Worm (Caenorhabditis elegans): ENCODE results near the gene twk-28.

twk-28 gene

ce11 chrX:4265283-4265907 is 13.7 kb downstream of the twk-28 start, which contains the start of gene coel-1:
Gene coel-1, plus strand, starts transcription at chrX:4265663.
- TF ChIP-seq lag-1 (GFP tag; IDR thresholded peaks at IDR 0.05) (no peak), nhr-90 (tag; optimal IDR thresholded peaks at IDR 0.05) (peak; percentile 3), zfh-2 (GFP tag; conservative IDR thresholded peaks at IDR 0.05) (peak; percentile 89), lin-40 (tag; optimal IDR thresholded peaks at IDR 0.05) (peak; percentile 35), hmg-1.2 (GFP tag; IDR thresholded peaks at IDR 0.05) (peak; percentile 64; the same call in 1 of the 2 replicates), egrh-3 (GFP tag; IDR thresholded peaks at IDR 0.05) (peak; percentile 77), K11D2.4 (GFP tag; IDR thresholded peaks at IDR 0.05) (peak; percentile 50; the same call in 1 of the 2 replicates), tlf-1 (GFP tag; optimal IDR thresholded peaks at IDR 0.05) (no peak), F22D6.2 (tag; optimal IDR thresholded peaks at IDR 0.05) (peak; percentile 3), ceh-27 (GFP tag; optimal IDR thresholded peaks at IDR 0.05) (peak; percentile 52), cebp-1 (GFP tag; IDR thresholded peaks at IDR 0.05) (no peak), cebp-1 (tag; optimal IDR thresholded peaks at IDR 0.05) (peak; percentile 60), attf-5 (GFP tag; optimal IDR thresholded peaks at IDR 0.05) (peak; percentile 16), mel-28 (tag; optimal IDR thresholded peaks at IDR 0.05; ENCODE audit: borderline replicate concordance) (no peak), bed-2 (GFP tag; IDR thresholded peaks at IDR 0.05) (0 out of 2 replicates have a peak, but pooled peaks have one; percentile 26), F10E7.11 (tag; optimal IDR thresholded peaks at IDR 0.05) (no peak), nhr-80 (tag; optimal IDR thresholded peaks at IDR 0.05) (peak; percentile 52)

- TF ChIP-seq K12H6.12 (tag; optimal IDR thresholded peaks at IDR 0.05) (no peak), mel-28 (tag; optimal IDR thresholded peaks at IDR 0.05; ENCODE audit: borderline replicate concordance) (no peak), ama-1 (optimal IDR thresholded peaks at IDR 0.05) (no peak), ama-1 (GFP tag; optimal IDR thresholded peaks at IDR 0.05) (no peak), ztf-25 (GFP tag; IDR thresholded peaks at IDR 0.05) (no peak), snpc-4 (GFP tag; optimal IDR thresholded peaks at IDR 0.05) (no peak), snpc-4 (tag; optimal IDR thresholded peaks at IDR 0.05) (no peak), unc-62 (GFP tag; optimal IDR thresholded peaks at IDR 0.05) (no peak), atf-7 (tag; optimal IDR thresholded peaks at IDR 0.05) (no peak), ets-4 (GFP tag; optimal IDR thresholded peaks at IDR 0.05) (no peak), B0261.1 (tag; optimal IDR thresholded peaks at IDR 0.05) (no peak), lsl-1 (GFP tag; optimal IDR thresholded peaks at IDR 0.05) (no peak), tbp1 (GFP tag; optimal IDR thresholded peaks at IDR 0.05) (no peak), chd-7 (tag; optimal IDR thresholded peaks at IDR 0.05) (no peak), somi-1 (GFP tag; optimal IDR thresholded peaks at IDR 0.05) (no peak), ztf-18 (tag; optimal IDR thresholded peaks at IDR 0.05) (no peak), madf-10 (tag; optimal IDR thresholded peaks at IDR 0.05) (no peak), Y53G8AR.9 (GFP tag; conservative IDR thresholded peaks at IDR 0.05) (no peak), nfyb-1 (GFP tag; IDR thresholded peaks at IDR 0.05) (no peak), madf-3 (GFP tag; IDR thresholded peaks at IDR 0.05) (no peak), hrde-1 (tag; optimal IDR thresholded peaks at IDR 0.05; ENCODE audit: borderline replicate concordance) (no peak)
These were observed 15.3 kb downstream of the twk-28 start for ce11 chrX:4263820-4264219.

- TF ChIP-seq K11D2.4 (GFP tag; IDR thresholded peaks at IDR 0.05): no peak
- TF ChIP-seq lin-26 (GFP tag; IDR thresholded peaks at IDR 0.05): no peak
- no peak for TF ChIP-seq nhr-120 (GFP tag; IDR thresholded peaks at IDR 0.05)
- TF ChIP-seq let-607 (tag; optimal IDR thresholded peaks at IDR 0.05): peak in 1 of 2 experiments; percentile 8
- no peak for TF ChIP-seq bed-2 (GFP tag; IDR thresholded peaks at IDR 0.05)
- TF ChIP-seq nhr-80 (tag; optimal IDR thresholded peaks at IDR 0.05): peak; percentile 16
- TF ChIP-seq F39B2.1 (GFP tag; IDR thresholded peaks at IDR 0.05): no peak
- no peak for TF ChIP-seq rpc-1 (optimal IDR thresholded peaks at IDR 0.05)
- TF ChIP-seq rpc-1 (tag; optimal IDR thresholded peaks at IDR 0.05): no peak
- no peak for TF ChIP-seq repo-1 (tag; optimal IDR thresholded peaks at IDR 0.05)
- peak; percentile 56; the same call in 1 of the 2 replicates for TF ChIP-seq hmg-1.2 (GFP tag; IDR thresholded peaks at IDR 0.05)
- no peak for TF ChIP-seq ztf-3 (GFP tag; optimal IDR thresholded peaks at IDR 0.05)
- TF ChIP-seq Y95B8A.8 (GFP tag; IDR thresholded peaks at IDR 0.05): no peak
- 0 out of 2 replicates have a peak, but pooled peaks have one; percentile 47 for TF ChIP-seq aptf-2 (GFP tag; conservative IDR thresholded peaks at IDR 0.05)
- TF ChIP-seq snpc-1.3 (tag; optimal IDR thresholded peaks at IDR 0.05; ENCODE audit: insufficient read depth): no peak
These were observed 18.8 kb downstream of the twk-28 start, which contains the start of gene C52B9.4 for ce11 chrX:4260297-4260696. Gene C52B9.4, plus strand, starts transcription at chrX:4260652.
